Fruit fly (Drosophila melanogaster) whole organism, wandering third instar larva: Measurements from ENCODE around the gene RpL34b.
A peak's percentile ranks its signal among the peaks of the same experiment; 100 is the strongest.

Experiments
- Abd-B ChIP-seq: fragments of >200 bp; optimal IDR thresholded peaks from 2 replicates; lab custom pipeline; 2017; ENCODE audit warnings: missing biosample characterization, missing genetic modification characterization
- CG9705 ChIP-seq: fragments of 200-800 bp; sonication (Bioruptor generic); optimal IDR thresholded peaks from 2 replicates; lab custom pipeline; 2018; ENCODE audit warnings: missing biosample characterization, mild to moderate bottlenecking, missing genetic modification characterization
- Dfd ChIP-seq: fragments of >200 bp; optimal IDR thresholded peaks from 2 replicates; lab custom pipeline; 2017; ENCODE audit warnings: missing biosample characterization, missing genetic modification characterization
- Dif ChIP-seq: fragments of 200-275, 200-300 bp; sonication (Bioruptor generic); optimal IDR thresholded peaks from 2 replicates; lab custom pipeline; 2018; ENCODE audit warnings: missing biosample characterization, missing genetic modification characterization; ENCODE audit not compliant: partially characterized antibody
- GATAd ChIP-seq: sonication (Bioruptor generic); optimal IDR thresholded peaks from 2 replicates; lab custom pipeline; 2016; ENCODE audit warnings: missing biosample characterization, missing genetic modification characterization
- HLH106 ChIP-seq: fragments of 200-800 bp; optimal IDR thresholded peaks from 3 replicates; lab custom pipeline; 2019; ENCODE audit warnings: missing biosample characterization, mild to moderate bottlenecking, missing genetic modification characterization, moderate library complexity
- Hnf4 ChIP-seq: fragments of 200-800 bp; sonication (Bioruptor generic); optimal IDR thresholded peaks from 2 replicates; lab custom pipeline; 2016; ENCODE audit warnings: missing biosample characterization, mild to moderate bottlenecking, missing genetic modification characterization
- Hr78 ChIP-seq: fragments of >200 bp; optimal IDR thresholded peaks from 2 replicates; lab custom pipeline; 2017; ENCODE audit warnings: missing biosample characterization, missing genetic modification characterization
- Hr83 ChIP-seq: fragments of 200-300 bp; sonication (Bioruptor generic); optimal IDR thresholded peaks from 2 replicates; lab custom pipeline; 2016; ENCODE audit warnings: missing biosample characterization, mild to moderate bottlenecking, missing genetic modification characterization, moderate library complexity; ENCODE audit not compliant: poor library complexity, severe bottlenecking
- Jra ChIP-seq: sonication (Bioruptor generic); optimal IDR thresholded peaks from 2 replicates; lab custom pipeline; 2016; ENCODE audit warnings: missing biosample characterization, missing genetic modification characterization
- Mio ChIP-seq: sonication (Bioruptor generic); optimal IDR thresholded peaks from 2 replicates; lab custom pipeline; 2016; ENCODE audit warnings: missing biosample characterization, missing genetic modification characterization
- Myc ChIP-seq: fragments of >200 bp; optimal IDR thresholded peaks from 2 replicates; lab custom pipeline; 2017
- N ChIP-seq: fragments of >200 bp; optimal IDR thresholded peaks from 2 replicates; lab custom pipeline; 2018; ENCODE audit warnings: missing biosample characterization, missing external identifiers, missing genetic modification characterization
- OdsH ChIP-seq: fragments of 200-800 bp; sonication (Bioruptor generic); optimal IDR thresholded peaks from 2 replicates; lab custom pipeline; 2016; ENCODE audit warnings: missing biosample characterization, mild to moderate bottlenecking, missing genetic modification characterization
- Rel ChIP-seq, 2 experiments: fragments of 200-800 bp; sonication (Bioruptor generic) in 1 of 2; optimal IDR thresholded peaks; 2 replicates in 1 of 2; 3 replicates in 1 of 2; lab custom pipeline; 2016 to 2019; ENCODE audit warnings: mild to moderate bottlenecking in 2 of 2, missing biosample characterization in 2 of 2, missing genetic modification characterization in 2 of 2, moderate library complexity in 1 of 2
- Sp1 ChIP-seq: fragments of 200-800 bp; sonication (Bioruptor generic); optimal IDR thresholded peaks from 3 replicates; lab custom pipeline; 2019; ENCODE audit warnings: missing biosample characterization, mild to moderate bottlenecking, missing genetic modification characterization, moderate library complexity
- Vsx2 ChIP-seq: fragments of 200-300, 225-300 bp; sonication (Bioruptor generic); optimal IDR thresholded peaks from 2 replicates; lab custom pipeline; 2018; ENCODE audit warnings: missing biosample characterization, missing genetic modification characterization; ENCODE audit not compliant: partially characterized antibody
- br ChIP-seq: fragments of 200-800 bp; sonication (Bioruptor generic); optimal IDR thresholded peaks from 2 replicates; lab custom pipeline; 2016; ENCODE audit warnings: missing biosample characterization, missing genetic modification characterization
- brk ChIP-seq: fragments of 200-800 bp; sonication (Bioruptor generic); optimal IDR thresholded peaks from 2 replicates; lab custom pipeline; 2016; ENCODE audit warnings: missing biosample characterization, mild to moderate bottlenecking, missing genetic modification characterization
- dmrt93B ChIP-seq: fragments of 200-800 bp; sonication (Bioruptor generic); optimal IDR thresholded peaks from 2 replicates; lab custom pipeline; 2018; ENCODE audit warnings: missing biosample characterization, mild to moderate bottlenecking, missing genetic modification characterization
- dsf ChIP-seq: sonication (Bioruptor generic); optimal IDR thresholded peaks from 2 replicates; lab custom pipeline; 2016; ENCODE audit warnings: missing biosample characterization, missing genetic modification characterization, borderline replicate concordance
- ey ChIP-seq: fragments of 200-800 bp; sonication (Bioruptor generic); optimal IDR thresholded peaks from 2 replicates; lab custom pipeline; 2016; ENCODE audit warnings: missing biosample characterization, missing genetic modification characterization
- foxo ChIP-seq, 2 experiments: fragments of 200-800 bp; sonication (Bioruptor generic); optimal IDR thresholded peaks; 2 replicates in 1 of 2; 3 replicates in 1 of 2; lab custom pipeline; 2016 to 2017; ENCODE audit warnings: missing biosample characterization in 2 of 2, missing genetic modification characterization in 2 of 2
- fru ChIP-seq: fragments of 200-800 bp; sonication (Bioruptor generic); optimal IDR thresholded peaks from 3 replicates; lab custom pipeline; 2016; ENCODE audit warnings: missing biosample characterization, mild to moderate bottlenecking, missing genetic modification characterization
- h ChIP-seq: fragments of 200-800 bp; sonication (Bioruptor generic); optimal IDR thresholded peaks from 3 replicates; lab custom pipeline; 2016; ENCODE audit warnings: missing biosample characterization, mild to moderate bottlenecking, missing genetic modification characterization
- jim ChIP-seq: fragments of 175-275, 200-325 bp; sonication (Bioruptor generic); optimal IDR thresholded peaks from 2 replicates; lab custom pipeline; 2016; ENCODE audit warnings: missing biosample characterization, mild to moderate bottlenecking, missing genetic modification characterization
- psq ChIP-seq: fragments of 200-800 bp; sonication (Bioruptor generic); optimal IDR thresholded peaks from 3 replicates; lab custom pipeline; 2017; ENCODE audit warnings: missing biosample characterization, mild to moderate bottlenecking, missing genetic modification characterization, moderate library complexity
- rgr ChIP-seq: fragments of 200-800 bp; sonication (Bioruptor generic); optimal IDR thresholded peaks from 3 replicates; lab custom pipeline; 2016; ENCODE audit warnings: missing biosample characterization, mild to moderate bottlenecking, missing genetic modification characterization
- sage ChIP-seq: fragments of 200-800 bp; sonication (Bioruptor generic); optimal IDR thresholded peaks from 2 replicates; lab custom pipeline; 2016; ENCODE audit warnings: missing biosample characterization, mild to moderate bottlenecking, missing genetic modification characterization
- sv ChIP-seq: fragments of 200-800 bp; sonication (Bioruptor generic); optimal IDR thresholded peaks from 3 replicates; lab custom pipeline; 2016; ENCODE audit warnings: missing biosample characterization, missing genetic modification characterization
- tai ChIP-seq: sonication (Bioruptor generic); optimal IDR thresholded peaks from 2 replicates; lab custom pipeline; 2016; ENCODE audit warnings: missing biosample characterization, missing genetic modification characterization
- woc ChIP-seq: sonication (Bioruptor generic); optimal IDR thresholded peaks from 2 replicates; lab custom pipeline; 2016; ENCODE audit warnings: missing biosample characterization, mild to moderate bottlenecking, missing genetic modification characterization

The RpL34b gene

DNA sequence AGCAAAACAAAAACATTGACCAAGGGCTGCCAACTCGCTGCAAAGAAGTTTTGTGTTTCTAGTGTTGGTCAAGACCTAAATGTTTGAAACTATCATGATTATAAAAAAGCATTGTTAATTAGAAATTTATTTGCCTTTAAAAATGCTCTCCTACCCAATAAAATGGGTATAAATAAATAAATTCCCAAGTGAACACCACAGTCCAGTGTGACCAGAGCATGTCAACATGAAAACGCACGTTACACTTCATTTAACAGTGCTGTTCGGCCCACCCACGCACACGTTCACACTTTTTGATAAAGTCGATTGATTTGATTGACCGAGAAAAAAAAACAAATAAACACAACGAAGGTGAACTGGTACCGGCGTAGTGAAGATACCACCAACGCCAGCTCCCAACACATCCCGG is 3.1 kb upstream of the RpL34b start, which contains the start of the genes CG9356, BBIP1 and CG8135 (continued):
- TF ChIP-seq rgr (GFP tag; lab: Kevin White, UChicago) (peak; percentile 82), N (GFP tag; lab: Kevin White, UChicago) (no peak), Hnf4 (GFP tag; lab: Kevin White, UChicago) (no peak), dmrt93B (GFP tag; lab: Kevin White, UChicago) (no peak), HLH106 (tag; lab: Kevin White, UChicago) (no peak), Hr78 (GFP tag; lab: Kevin White, UChicago) (no peak), Jra (GFP tag; lab: Kevin White, UChicago) (no peak), Rel (GFP tag; optimal IDR thresholded peaks at IDR 0.05; lab: Kevin White, UChicago) (no peak), Rel (tag; optimal IDR thresholded peaks at IDR 0.05; lab: Kevin White, UChicago) (peak; percentile 98), sv (GFP tag; lab: Kevin White, UChicago) (peak; percentile 81), Abd-B (GFP tag; lab: Kevin White, UChicago) (no peak), Myc (peak; percentile 34), GATAd (GFP tag; lab: Kevin White, UChicago) (peak; percentile 11)

DNA sequence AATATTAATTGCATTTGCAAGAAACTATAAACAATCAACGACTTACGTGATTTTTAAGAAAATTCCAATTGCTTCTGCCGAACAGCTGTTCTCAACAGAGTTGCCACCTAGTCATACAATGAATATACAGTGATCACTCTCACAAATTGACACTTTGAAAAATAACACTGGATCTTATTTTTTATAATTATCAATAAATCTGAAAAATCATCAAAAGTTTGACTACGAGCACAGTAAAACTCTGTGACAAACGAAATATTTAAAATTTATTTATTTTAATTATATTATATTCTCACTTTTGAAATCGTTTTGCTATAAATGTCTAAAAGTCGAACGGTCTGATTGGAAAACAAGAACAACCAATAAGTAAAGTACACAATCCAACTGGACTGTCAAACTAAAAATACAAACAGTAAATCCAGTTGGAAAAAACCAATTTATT is 1.1 kb downstream of the RpL34b start, which contains the start of gene CG34117:
CG34117 (minus strand) TSS at position 103 of the 442 bp plus-strand sequence.
- TF ChIP-seq Rel (GFP tag; optimal IDR thresholded peaks at IDR 0.05; lab: Kevin White, UChicago) (no peak), Rel (tag; optimal IDR thresholded peaks at IDR 0.05; lab: Kevin White, UChicago) (peak; percentile 68), foxo (GFP tag; optimal IDR thresholded peaks at IDR 0.05; lab: Kevin White, UChicago) (peak in 1 of 2 experiments; percentile 89), dmrt93B (GFP tag; lab: Kevin White, UChicago) (peak; percentile 45), Vsx2 (GFP tag; lab: Kevin White, UChicago) (no peak), Sp1 (peak; percentile 75), CG9705 (GFP tag; lab: Kevin White, UChicago) (peak; percentile 55), Dif (GFP tag; lab: Kevin White, UChicago) (no peak), Myc (no peak), sage (peak; percentile 65), brk (GFP tag; lab: Kevin White, UChicago) (no peak), h (peak; percentile 81), Jra (GFP tag; lab: Kevin White, UChicago) (peak; percentile 70), HLH106 (tag; lab: Kevin White, UChicago) (peak; percentile 76), Hnf4 (GFP tag; lab: Kevin White, UChicago) (peak; percentile 86), fru (GFP tag; lab: Kevin White, UChicago) (peak; percentile 69), rgr (GFP tag; lab: Kevin White, UChicago) (peak; percentile 87), jim (GFP tag; lab: Kevin White, UChicago) (peak; percentile 11), dsf (GFP tag; lab: Kevin White, UChicago) (peak; percentile 57), woc (GFP tag; lab: Kevin White, UChicago) (peak; percentile 76), sv (GFP tag; lab: Kevin White, UChicago) (peak; percentile 73), Dfd (GFP tag; lab: Kevin White, UChicago) (no peak), psq (GFP tag; lab: Kevin White, UChicago) (peak; percentile 72), OdsH (GFP tag; lab: Kevin White, UChicago) (peak; percentile 78), ey (GFP tag; lab: Kevin White, UChicago) (peak; percentile 75), br (GFP tag; lab: Kevin White, UChicago) (peak; percentile 47), Hr83 (GFP tag; lab: Kevin White, UChicago) (peak; percentile 75)

DNA sequence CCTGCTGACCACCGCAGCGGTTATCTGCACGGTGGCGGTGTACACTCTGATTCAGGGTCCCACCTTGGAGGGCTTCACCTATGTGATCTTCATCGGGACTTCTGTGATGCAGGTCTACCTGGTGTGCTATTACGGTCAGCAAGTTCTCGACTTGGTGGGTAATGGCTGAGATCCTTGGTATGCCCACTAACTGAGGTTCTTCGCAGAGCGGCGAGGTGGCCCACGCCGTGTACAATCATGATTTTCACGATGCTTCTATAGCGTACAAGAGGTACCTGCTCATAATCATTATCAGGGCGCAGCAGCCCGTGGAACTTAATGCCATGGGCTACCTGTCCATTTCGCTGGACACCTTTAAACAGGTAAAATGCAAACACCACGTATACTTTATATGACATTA is 2.0 kb downstream of the RpL34b start:
- TF ChIP-seq Rel (GFP tag; optimal IDR thresholded peaks at IDR 0.05; lab: Kevin White, UChicago) (no peak), Rel (tag; optimal IDR thresholded peaks at IDR 0.05; lab: Kevin White, UChicago) (no peak), Vsx2 (GFP tag; lab: Kevin White, UChicago) (no peak), sage (no peak), Mio (GFP tag; lab: Kevin White, UChicago) (no peak), tai (GFP tag; lab: Kevin White, UChicago) (no peak), jim (GFP tag; lab: Kevin White, UChicago) (no peak), Sp1 (no peak), foxo (GFP tag; optimal IDR thresholded peaks at IDR 0.05; lab: Kevin White, UChicago) (no peak), woc (GFP tag; lab: Kevin White, UChicago) (no peak), br (GFP tag; lab: Kevin White, UChicago) (no peak), fru (GFP tag; lab: Kevin White, UChicago) (no peak)
